Fruit fly (Drosophila melanogaster) whole organism, embryonic: ENCODE results near the gene abs.
A peak's percentile ranks its signal among the peaks of the same experiment; 100 is the strongest.

ENCODE experiments used
- Bgb ChIP-seq: fragments of 200-800 bp; sonication (Bioruptor generic); IDR thresholded peaks from 2 replicates; pipeline ENCODE4 v1.3.6; 2022; ENCODE audit warnings: missing biosample characterization, missing genetic modification characterization; ENCODE audit not compliant: partially characterized antibody
- CG10462 ChIP-seq: fragments of 200-800 bp; sonication (Bioruptor generic); optimal IDR thresholded peaks from 2 replicates; lab custom pipeline; 2016; ENCODE audit warnings: missing biosample characterization, missing genetic modification characterization
- CG12155 ChIP-seq: fragments of 200-800 bp; sonication (Bioruptor generic); optimal IDR thresholded peaks from 3 replicates; lab custom pipeline; 2016; ENCODE audit warnings: missing biosample characterization, missing genetic modification characterization
- CG12299 ChIP-seq: fragments of 200-800 bp; sonication (Bioruptor generic); optimal IDR thresholded peaks from 2 replicates; lab custom pipeline; 2018; ENCODE audit warnings: missing biosample characterization, mild to moderate bottlenecking, missing genetic modification characterization
- CG12659 ChIP-seq: fragments of 200-800 bp; sonication (Bioruptor generic); optimal IDR thresholded peaks from 3 replicates; lab custom pipeline; 2017; ENCODE audit warnings: mild to moderate bottlenecking, missing biosample characterization, missing genetic modification reagents, missing genetic modification characterization
- CG12744 ChIP-seq: fragments of 200-800 bp; sonication (Bioruptor generic); optimal IDR thresholded peaks from 2 replicates; lab custom pipeline; 2016; ENCODE audit warnings: missing biosample characterization, missing genetic modification characterization
- CG17829 ChIP-seq: fragments of 200-800 bp; optimal IDR thresholded peaks from 2 replicates; lab custom pipeline; 2019; ENCODE audit warnings: missing biosample characterization, mild to moderate bottlenecking, missing genetic modification characterization, moderate library complexity
- CG18011 ChIP-seq: fragments of 200-800 bp; sonication (Bioruptor generic); optimal IDR thresholded peaks from 2 replicates; lab custom pipeline; 2017; ENCODE audit warnings: missing biosample characterization, missing genetic modification characterization, mild to moderate bottlenecking, moderate library complexity, missing genotype
- CG3065 ChIP-seq: fragments of 200-800 bp; sonication (Bioruptor generic); optimal IDR thresholded peaks from 2 replicates; lab custom pipeline; 2016; ENCODE audit warnings: missing biosample characterization, missing genetic modification characterization
- CG3163 ChIP-seq: fragments of 200-800 bp; sonication (Bioruptor generic); optimal IDR thresholded peaks from 3 replicates; lab custom pipeline; 2016; ENCODE audit warnings: missing biosample characterization, missing genetic modification characterization
- CG34224 ChIP-seq: fragments of 200-800 bp; sonication (Bioruptor generic); IDR thresholded peaks from 3 replicates; pipeline ENCODE4 v1.3.6; 2022; ENCODE audit warnings: missing biosample characterization, missing genetic modification characterization; ENCODE audit not compliant: partially characterized antibody
- CG34422 ChIP-seq: fragments of 200-800 bp; sonication (Bioruptor generic); IDR thresholded peaks from 3 replicates; pipeline ENCODE4 v1.3.6; 2022; ENCODE audit warnings: missing biosample characterization, missing genetic modification characterization
- CG4424 ChIP-seq: fragments of 200-800 bp; sonication (Bioruptor generic); optimal IDR thresholded peaks from 3 replicates; lab custom pipeline; 2016; ENCODE audit warnings: missing biosample characterization, missing genetic modification characterization
- CG5953 ChIP-seq: fragments of 200-800 bp; sonication (Bioruptor generic); IDR thresholded peaks from 2 replicates; pipeline ENCODE4 v1.3.6; 2022; ENCODE audit warnings: missing biosample characterization, missing genetic modification characterization
- CG6854 ChIP-seq: fragments of 200-800 bp; sonication (Bioruptor generic); optimal IDR thresholded peaks from 3 replicates; lab custom pipeline; 2017; ENCODE audit warnings: missing biosample characterization, mild to moderate bottlenecking, missing genetic modification characterization
- CG7786 ChIP-seq: fragments of 200-800 bp; sonication (Bioruptor generic); optimal IDR thresholded peaks from 2 replicates; lab custom pipeline; 2016; ENCODE audit warnings: missing biosample characterization, missing genetic modification characterization
- CG8388 ChIP-seq: fragments of 200-800 bp; sonication (Bioruptor generic); optimal IDR thresholded peaks from 2 replicates; lab custom pipeline; 2019; ENCODE audit warnings: missing biosample characterization, mild to moderate bottlenecking, missing genetic modification characterization, moderate library complexity
- CG9876 ChIP-seq: fragments of 200-800 bp; sonication (Bioruptor generic); optimal IDR thresholded peaks from 2 replicates; lab custom pipeline; 2016; ENCODE audit warnings: missing biosample characterization, missing genetic modification characterization
- CG9932 ChIP-seq: fragments of 200-800 bp; sonication (Bioruptor generic); IDR thresholded peaks from 2 replicates; pipeline ENCODE4 v1.3.6; 2022; ENCODE audit warnings: missing biosample characterization, missing genetic modification characterization
- CkIIα-i1 ChIP-seq: fragments of 200-800 bp; sonication (Bioruptor generic); IDR thresholded peaks from 2 replicates; pipeline ENCODE4 v1.3.6; 2022; ENCODE audit warnings: missing biosample characterization, missing genetic modification characterization
- CoRest ChIP-seq: fragments of 200-800 bp; sonication (Bioruptor generic); optimal IDR thresholded peaks from 3 replicates; lab custom pipeline; 2018; ENCODE audit warnings: missing biosample characterization, mild to moderate bottlenecking, missing genetic modification characterization, moderate library complexity
- Dfd ChIP-seq, 2 experiments: fragments of >200 bp; optimal IDR thresholded peaks; 2 replicates each; lab custom pipeline; 2017; ENCODE audit warnings: missing biosample characterization in 2 of 2, missing genetic modification characterization in 2 of 2
- Ets97D ChIP-seq: fragments of 200-800 bp; sonication (Bioruptor generic); optimal IDR thresholded peaks from 3 replicates; lab custom pipeline; 2016; ENCODE audit warnings: missing biosample characterization, missing genetic modification characterization
- Gsc ChIP-seq: fragments of 200-800 bp; sonication (Bioruptor generic); IDR thresholded peaks from 2 replicates; pipeline ENCODE4 v1.3.6; 2022; ENCODE audit warnings: missing biosample characterization, missing genetic modification characterization
- Hand ChIP-seq: fragments of 200-800 bp; sonication (Bioruptor generic); optimal IDR thresholded peaks from 2 replicates; lab custom pipeline; 2017; ENCODE audit warnings: mild to moderate bottlenecking, missing biosample characterization, missing genetic modification reagents, missing genetic modification characterization
- Kr ChIP-seq: fragments of 200-800 bp; sonication (Bioruptor generic); optimal IDR thresholded peaks from 2 replicates; lab custom pipeline; 2017; ENCODE audit warnings: missing biosample characterization, mild to moderate bottlenecking, missing genetic modification characterization
- Lhr ChIP-seq: fragments of 200-800 bp; sonication (Bioruptor generic); optimal IDR thresholded peaks from 3 replicates; lab custom pipeline; 2017; ENCODE audit warnings: mild to moderate bottlenecking, missing biosample characterization, missing genetic modification reagents, missing genetic modification characterization
- Max ChIP-seq: fragments of 200-800 bp; sonication (Bioruptor generic); optimal IDR thresholded peaks from 2 replicates; lab custom pipeline; 2016; ENCODE audit warnings: missing biosample characterization, mild to moderate bottlenecking, missing genetic modification characterization
- Neu2 ChIP-seq: fragments of 200-800 bp; sonication (Bioruptor generic); optimal IDR thresholded peaks from 3 replicates; lab custom pipeline; 2016; ENCODE audit warnings: missing biosample characterization, missing genetic modification characterization, borderline replicate concordance
- Nf-YA ChIP-seq: fragments of 200-800 bp; sonication (Bioruptor generic); IDR thresholded peaks from 2 replicates; pipeline ENCODE4 v1.3.6; 2022; ENCODE audit warnings: missing biosample characterization, missing genetic modification characterization
- Opbp ChIP-seq: fragments of 200-800 bp; sonication (Bioruptor generic); IDR thresholded peaks from 3 replicates; pipeline ENCODE4 v1.3.6; 2022; ENCODE audit warnings: missing biosample characterization, missing genetic modification characterization; ENCODE audit not compliant: partially characterized antibody
- Optix ChIP-seq: fragments of 200-800 bp; sonication (Bioruptor generic); IDR thresholded peaks from 3 replicates; pipeline ENCODE4 v1.3.6; 2022; ENCODE audit warnings: missing biosample characterization, missing genetic modification characterization
- Poxn ChIP-seq: fragments of 200-800 bp; sonication (Bioruptor generic); IDR thresholded peaks from 2 replicates; pipeline ENCODE4 v1.3.6; 2022; ENCODE audit warnings: missing biosample characterization, missing genetic modification characterization
- Xbp1 ChIP-seq: fragments of 200-800 bp; sonication (Bioruptor generic); optimal IDR thresholded peaks from 3 replicates; lab custom pipeline; 2016; ENCODE audit warnings: missing biosample characterization, mild to moderate bottlenecking, missing genetic modification characterization
- abd-A ChIP-seq: fragments of 200-800 bp; sonication (Bioruptor generic); optimal IDR thresholded peaks from 3 replicates; lab custom pipeline; 2019; ENCODE audit warnings: missing biosample characterization, mild to moderate bottlenecking, missing genetic modification characterization, moderate library complexity
- al ChIP-seq: fragments of 200-800 bp; sonication (Bioruptor generic); IDR thresholded peaks from 2 replicates; pipeline ENCODE4 v1.3.6; 2022; ENCODE audit warnings: missing biosample characterization, missing genetic modification characterization
- ase ChIP-seq: fragments of 200-800 bp; sonication (Bioruptor generic); IDR thresholded peaks from 3 replicates; pipeline ENCODE4 v1.3.6; 2022; ENCODE audit warnings: missing biosample characterization, missing genetic modification characterization
- chif ChIP-seq, 2 experiments: fragments of 200-800 bp; sonication (Bioruptor generic); optimal IDR thresholded peaks; 3 replicates each; lab custom pipeline; 2016; ENCODE audit warnings: missing biosample characterization in 2 of 2, missing genetic modification characterization in 2 of 2
- emc ChIP-seq: fragments of 200-800 bp; sonication (Bioruptor generic); optimal IDR thresholded peaks from 2 replicates; lab custom pipeline; 2016; ENCODE audit warnings: missing biosample characterization, missing genetic modification characterization
- eve ChIP-seq, 2 experiments: fragments of >200 bp; optimal IDR thresholded peaks; 2 replicates each; lab custom pipeline; 2017; ENCODE audit warnings: missing biosample characterization in 2 of 2, missing genetic modification characterization in 2 of 2
- grn ChIP-seq: fragments of 200-800 bp; sonication (Bioruptor generic); optimal IDR thresholded peaks from 3 replicates; lab custom pipeline; 2017; ENCODE audit warnings: missing biosample characterization, missing genetic modification characterization
- ham ChIP-seq: fragments of 200-800 bp; sonication (Bioruptor generic); IDR thresholded peaks from 2 replicates; pipeline ENCODE4 v1.3.6; 2022; ENCODE audit warnings: missing biosample characterization, missing genetic modification characterization
- luna ChIP-seq: fragments of 200-800 bp; sonication (Bioruptor generic); optimal IDR thresholded peaks from 2 replicates; lab custom pipeline; 2016; ENCODE audit warnings: missing biosample characterization, missing genetic modification characterization
- pb ChIP-seq: fragments of 200-800 bp; sonication (Bioruptor generic); optimal IDR thresholded peaks from 3 replicates; lab custom pipeline; 2016; ENCODE audit warnings: missing biosample characterization, missing genetic modification characterization
- phol ChIP-seq: fragments of 200-800 bp; sonication (Bioruptor generic); optimal IDR thresholded peaks from 3 replicates; lab custom pipeline; 2018; ENCODE audit warnings: missing biosample characterization, mild to moderate bottlenecking, missing genetic modification characterization, moderate library complexity
- so ChIP-seq: fragments of 200-800 bp; sonication (Bioruptor generic); IDR thresholded peaks from 3 replicates; pipeline ENCODE4 v1.3.6; 2022; ENCODE audit warnings: missing biosample characterization, missing genetic modification characterization
- tap ChIP-seq: fragments of 200-800 bp; optimal IDR thresholded peaks from 3 replicates; lab custom pipeline; 2019; ENCODE audit warnings: missing biosample characterization, mild to moderate bottlenecking, missing genetic modification characterization, moderate library complexity
- unc-4 ChIP-seq: fragments of 200-800 bp; sonication (Bioruptor generic); IDR thresholded peaks from 2 replicates; pipeline ENCODE4 v1.3.6; 2022; ENCODE audit warnings: missing biosample characterization, missing genetic modification characterization; ENCODE audit not compliant: partially characterized antibody
- usp ChIP-seq: fragments of >200 bp; optimal IDR thresholded peaks from 2 replicates; lab custom pipeline; 2017; ENCODE audit warnings: missing biosample characterization, missing genetic modification characterization

abs gene

DNA sequence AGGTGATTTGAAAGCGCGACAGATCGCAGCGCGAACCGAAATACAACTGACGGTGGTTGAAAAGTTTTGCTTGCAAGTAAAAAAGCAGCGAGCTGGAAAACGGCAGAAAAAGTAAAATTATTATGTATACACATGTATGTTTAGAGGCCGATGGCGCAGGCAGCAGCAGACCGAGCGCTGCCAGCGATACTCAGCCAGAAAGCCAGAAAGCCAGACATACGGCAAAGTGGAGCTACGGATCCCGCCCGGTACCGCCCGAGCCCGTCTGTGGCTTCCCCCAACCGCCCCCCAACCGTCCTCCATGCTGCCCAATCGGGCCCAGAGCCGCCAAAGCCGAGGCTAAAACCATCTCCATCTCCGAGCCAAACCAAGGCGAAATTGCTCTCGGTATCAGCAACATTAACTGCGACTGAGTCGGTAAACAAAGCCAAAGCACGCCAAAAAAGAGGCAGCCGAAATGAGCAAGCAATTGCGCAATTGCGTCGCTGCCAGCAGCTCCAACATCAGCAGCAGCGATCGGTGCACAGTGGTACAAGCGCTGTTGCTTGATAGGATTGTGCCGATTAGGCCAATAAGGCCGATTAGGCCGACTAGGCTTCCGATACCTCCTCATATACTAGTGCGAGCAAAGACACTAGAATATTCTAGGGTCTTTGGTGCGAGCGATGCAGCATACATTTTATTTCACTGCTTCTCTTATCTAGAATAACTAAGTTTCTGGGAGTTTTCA, 17.4 kb upstream of the abs start, which contains the start of gene CG14636 (continued):
- TF ChIP-seq tap (tag; lab: Kevin White, UChicago) (peak; percentile 69), CG9932 (GFP tag; lab: Robert Waterston, UW) (peak; percentile 83), CG7786 (GFP tag; lab: Kevin White, UChicago) (peak; percentile 66), Hand (GFP tag; lab: Kevin White, UChicago) (peak; percentile 19), chif (GFP tag; optimal IDR thresholded peaks at IDR 0.05; lab: Kevin White, UChicago) (peak; percentile 34 to 67), CG17829 (tag; lab: Kevin White, UChicago) (peak; percentile 25), Lhr (GFP tag; lab: Kevin White, UChicago) (no peak), emc (GFP tag; lab: Kevin White, UChicago) (peak; percentile 9), Dfd (GFP tag; optimal IDR thresholded peaks at IDR 0.05; lab: Kevin White, UChicago) (no peak), CoRest (tag; lab: Kevin White, UChicago) (peak; percentile 70), abd-A (tag; lab: Kevin White, UChicago) (no peak), CG12155 (GFP tag; lab: Kevin White, UChicago) (peak; percentile 54), CG34224 (GFP tag; lab: Robert Waterston, UW) (peak; percentile 28; the same call in 1 of the 3 replicates), CG12299 (no peak), Max (GFP tag; lab: Kevin White, UChicago) (peak; percentile 56), ase (GFP tag; lab: Robert Waterston, UW) (peak; percentile 73; the same call in 2 of the 3 replicates), luna (no peak), CG3163 (GFP tag; lab: Kevin White, UChicago) (no peak), pb (GFP tag; lab: Kevin White, UChicago) (peak; percentile 69), unc-4 (no peak), grn (GFP tag; lab: Kevin White, UChicago) (peak; percentile 14), CG10462 (GFP tag; lab: Kevin White, UChicago) (no peak), Neu2 (GFP tag; lab: Kevin White, UChicago) (peak; percentile 4), CG4424 (peak; percentile 47), CG34422 (peak; percentile 80), CG12744 (GFP tag; lab: Kevin White, UChicago) (peak; percentile 35), CG6854 (GFP tag; lab: Kevin White, UChicago) (peak; percentile 75), Opbp (GFP tag; lab: Robert Waterston, UW) (no peak), phol (tag; lab: Kevin White, UChicago) (peak; percentile 58), eve (GFP tag; optimal IDR thresholded peaks at IDR 0.05; lab: Kevin White, UChicago) (no peak), Ets97D (peak; percentile 14), Xbp1 (GFP tag; lab: Kevin White, UChicago) (peak; percentile 66), CG18011 (GFP tag; lab: Kevin White, UChicago) (peak; percentile 48), CkIIα-i1 (GFP tag; lab: Robert Waterston, UW) (0 out of 2 replicates have a peak, but pooled peaks have one; percentile 37), CG3065 (GFP tag; lab: Kevin White, UChicago) (no peak), CG9876 (GFP tag; lab: Kevin White, UChicago) (peak; percentile 49), so (GFP tag; lab: Robert Waterston, UW) (peak; percentile 81; the same call in 2 of the 3 replicates), Bgb (peak; percentile 58; the same call in 1 of the 2 replicates), Nf-YA (GFP tag; lab: Robert Waterston, UW) (peak; percentile 59; the same call in 1 of the 2 replicates), Gsc (GFP tag; lab: Robert Waterston, UW) (peak; percentile 12; the same call in 1 of the 2 replicates), Poxn (GFP tag; lab: Robert Waterston, UW) (0 out of 2 replicates have a peak, but pooled peaks have one; percentile 16), usp (no peak), Optix (peak; percentile 73; the same call in 2 of the 3 replicates), ham (GFP tag; lab: Robert Waterston, UW) (peak; percentile 27; the same call in 1 of the 2 replicates), CG8388 (GFP tag; lab: Kevin White, UChicago) (peak; percentile 21), Kr (GFP tag; lab: Kevin White, UChicago) (no peak), al (GFP tag; lab: Robert Waterston, UW) (peak; percentile 74), CG12659 (peak; percentile 76), CG5953 (GFP tag; lab: Robert Waterston, UW) (peak; percentile 67; the same call in 1 of the 2 replicates)
